Worm (Caenorhabditis elegans) whole organism, late embryonic: ENCODE results near the gene K01D12.5.

ENCODE experiments used
- C08G9.2 ChIP-seq: sonication (generic microtip); optimal IDR thresholded peaks from 2 replicates; lab custom pipeline; 2016; ENCODE audit warnings: mild to moderate bottlenecking, missing genetic modification characterization, moderate library complexity, missing compliant biosample characterization
- F13H6.1 ChIP-seq: sonication (generic microtip); optimal IDR thresholded peaks from 2 replicates; lab custom pipeline; 2016; ENCODE audit warnings: missing genetic modification characterization, missing compliant biosample characterization
- K02D7.2 ChIP-seq: sonication (generic microtip); optimal IDR thresholded peaks from 2 replicates; lab custom pipeline; 2017; ENCODE audit warnings: mild to moderate bottlenecking, missing genetic modification characterization, missing compliant biosample characterization
- K09A11.1 ChIP-seq: sonication (generic microtip); optimal IDR thresholded peaks from 2 replicates; lab custom pipeline; 2017; ENCODE audit warnings: antibody characterized with exemption, mild to moderate bottlenecking, missing genetic modification characterization, missing compliant biosample characterization; ENCODE audit not compliant: insufficient read depth
- Y22D7AL.16 ChIP-seq: sonication (generic microtip); optimal IDR thresholded peaks from 2 replicates; lab custom pipeline; 2016; ENCODE audit warnings: missing genetic modification characterization, missing compliant biosample characterization
- ahr-1 ChIP-seq: sonication (generic microtip); optimal IDR thresholded peaks from 2 replicates; lab custom pipeline; 2016; ENCODE audit warnings: missing genetic modification characterization, missing compliant biosample characterization
- ama-1 ChIP-seq: fragments of 150-350 bp; optimal IDR thresholded peaks from 2 replicates; lab custom pipeline; 2014
- ceh-14 ChIP-seq: sonication (generic microtip); optimal IDR thresholded peaks from 2 replicates; lab custom pipeline; 2016; ENCODE audit warnings: missing genotype, missing genetic modification characterization, missing compliant biosample characterization
- ceh-48 ChIP-seq: sonication (generic microtip); optimal IDR thresholded peaks from 2 replicates; lab custom pipeline; 2016; ENCODE audit warnings: missing genetic modification characterization, inconsistent platforms, missing compliant biosample characterization
- ceh-6 ChIP-seq: fragments of 200-800 bp; sonication (Bioruptor generic); optimal IDR thresholded peaks from 2 replicates; lab custom pipeline; 2018; ENCODE audit warnings: mild to moderate bottlenecking, missing genetic modification characterization, missing compliant biosample characterization
- che-1 ChIP-seq: sonication (generic microtip); optimal IDR thresholded peaks from 2 replicates; lab custom pipeline; 2016; ENCODE audit warnings: mild to moderate bottlenecking, missing genetic modification characterization, missing compliant biosample characterization
- dmd-4 ChIP-seq: sonication (generic microtip); optimal IDR thresholded peaks from 2 replicates; lab custom pipeline; 2016; ENCODE audit warnings: borderline replicate concordance, missing genetic modification characterization, missing compliant biosample characterization
- ets-4 ChIP-seq: sonication (generic microtip); optimal IDR thresholded peaks from 2 replicates; lab custom pipeline; 2016; ENCODE audit warnings: missing genetic modification characterization, missing compliant biosample characterization
- eyg-1 ChIP-seq: sonication (generic microtip); optimal IDR thresholded peaks from 2 replicates; lab custom pipeline; 2016; ENCODE audit warnings: missing genotype, missing genetic modification characterization, missing compliant biosample characterization
- fkh-10 ChIP-seq: fragments of 150-350 bp; optimal IDR thresholded peaks from 2 replicates; lab custom pipeline; 2014; ENCODE audit warnings: missing biosample characterization, missing genetic modification reagents, missing genetic modification characterization
- fkh-6 ChIP-seq: sonication (generic microtip); optimal IDR thresholded peaks from 2 replicates; lab custom pipeline; 2016; ENCODE audit warnings: missing genetic modification characterization, missing compliant biosample characterization
- gmeb-2 ChIP-seq: sonication (generic microtip); optimal IDR thresholded peaks from 2 replicates; lab custom pipeline; 2016; ENCODE audit warnings: missing genetic modification characterization, inconsistent platforms, missing compliant biosample characterization
- hlh-13 ChIP-seq: fragments of 200-800 bp; sonication (Bioruptor generic); optimal IDR thresholded peaks from 2 replicates; lab custom pipeline; 2018; ENCODE audit warnings: mild to moderate bottlenecking, missing genetic modification characterization, missing compliant biosample characterization
- hlh-15 ChIP-seq: sonication (generic microtip); optimal IDR thresholded peaks from 2 replicates; lab custom pipeline; 2016; ENCODE audit warnings: missing genetic modification characterization, missing compliant biosample characterization
- hlh-6 ChIP-seq: sonication (generic microtip); optimal IDR thresholded peaks from 2 replicates; lab custom pipeline; 2016; ENCODE audit warnings: missing genotype, missing genetic modification characterization, missing compliant biosample characterization
- madf-2 ChIP-seq: sonication (generic microtip); optimal IDR thresholded peaks from 2 replicates; lab custom pipeline; 2017; ENCODE audit warnings: missing genetic modification characterization, missing compliant biosample characterization
- mec-3 ChIP-seq: sonication (generic microtip); optimal IDR thresholded peaks from 2 replicates; lab custom pipeline; 2016; ENCODE audit warnings: borderline replicate concordance, missing genetic modification characterization, missing compliant biosample characterization
- nfya-1 ChIP-seq: sonication (generic microtip); optimal IDR thresholded peaks from 2 replicates; lab custom pipeline; 2017; ENCODE audit warnings: missing genetic modification characterization, mild to moderate bottlenecking, missing compliant biosample characterization, antibody characterized with exemption, moderate library complexity
- nhr-11 ChIP-seq: fragments of 150-350 bp; optimal IDR thresholded peaks from 2 replicates; lab custom pipeline; 2014; ENCODE audit warnings: missing biosample characterization, missing genetic modification characterization
- nhr-232 ChIP-seq: sonication (generic microtip); optimal IDR thresholded peaks from 2 replicates; lab custom pipeline; 2016; ENCODE audit warnings: missing genetic modification characterization, missing compliant biosample characterization
- pag-3 ChIP-seq: sonication (generic microtip); optimal IDR thresholded peaks from 2 replicates; lab custom pipeline; 2016; ENCODE audit warnings: missing compliant biosample characterization, missing genetic modification characterization, borderline replicate concordance
- pat-9 ChIP-seq: fragments of 200-800 bp; sonication (Bioruptor generic); optimal IDR thresholded peaks from 2 replicates; lab custom pipeline; 2018; ENCODE audit warnings: mild to moderate bottlenecking, missing genetic modification characterization, moderate library complexity, missing compliant biosample characterization
- pax-1 ChIP-seq: fragments of 150-350 bp; optimal IDR thresholded peaks from 2 replicates; lab custom pipeline; 2014; ENCODE audit warnings: missing biosample characterization, missing genetic modification characterization
- pha-2 ChIP-seq: sonication (generic microtip); optimal IDR thresholded peaks from 2 replicates; lab custom pipeline; 2017; ENCODE audit warnings: mild to moderate bottlenecking, missing genetic modification characterization, missing compliant biosample characterization
- pha-4 ChIP-seq: fragments of 150-350 bp; optimal IDR thresholded peaks from 2 replicates; lab custom pipeline; 2018; ENCODE audit warnings: missing biosample characterization, missing genetic modification reagents, missing genetic modification characterization
- pqm-1 ChIP-seq: sonication (generic microtip); optimal IDR thresholded peaks from 2 replicates; lab custom pipeline; 2016; ENCODE audit warnings: missing genetic modification characterization, missing compliant biosample characterization
- pros-1 ChIP-seq: fragments of 150-350 bp; optimal IDR thresholded peaks from 2 replicates; lab custom pipeline; 2014; ENCODE audit warnings: missing biosample characterization, missing genetic modification reagents, missing genetic modification characterization
- ref-2 ChIP-seq: sonication (generic microtip); optimal IDR thresholded peaks from 2 replicates; lab custom pipeline; 2016; ENCODE audit warnings: missing genetic modification characterization, missing compliant biosample characterization
- rnt-1 ChIP-seq: sonication (generic microtip); optimal IDR thresholded peaks from 2 replicates; lab custom pipeline; 2016; ENCODE audit warnings: missing genetic modification characterization, missing compliant biosample characterization
- sdc-2 ChIP-seq: sonication (generic microtip); optimal IDR thresholded peaks from 2 replicates; lab custom pipeline; 2016; ENCODE audit warnings: missing genotype, missing genetic modification characterization, missing compliant biosample characterization
- sox-2 ChIP-seq: fragments of 200-800 bp; sonication (Bioruptor generic); IDR thresholded peaks from 2 replicates; pipeline ENCODE4 v1.3.6; 2022; ENCODE audit warnings: missing genetic modification reagents, missing genetic modification characterization, missing compliant biosample characterization
- tbx-2 ChIP-seq: sonication (generic microtip); optimal IDR thresholded peaks from 2 replicates; lab custom pipeline; 2016; ENCODE audit warnings: missing genetic modification characterization, missing compliant biosample characterization
- ttx-3 ChIP-seq: sonication (generic microtip); optimal IDR thresholded peaks from 2 replicates; lab custom pipeline; 2016; ENCODE audit warnings: missing genetic modification reagents, missing genetic modification characterization, missing compliant biosample characterization
- unc-3 ChIP-seq, 2 experiments: fragments of 200-800 bp in 1 of 2; sonication (Bioruptor generic) in 1 of 2; sonication (generic microtip) in 1 of 2; conservative IDR thresholded peaks in 1 of 2; optimal IDR thresholded peaks in 1 of 2; 2 replicates each; pipeline versions ENCODE4 v1.3.6 to Lab custom; 2016 to 2022; ENCODE audit warnings: missing compliant biosample characterization in 2 of 2, missing genetic modification characterization in 2 of 2, missing genetic modification reagents in 1 of 2
- unc-42 ChIP-seq: sonication (generic microtip); optimal IDR thresholded peaks from 2 replicates; lab custom pipeline; 2016; ENCODE audit warnings: missing genotype, missing genetic modification characterization, missing compliant biosample characterization
- unc-55 ChIP-seq: sonication (generic microtip); optimal IDR thresholded peaks from 2 replicates; lab custom pipeline; 2017; ENCODE audit warnings: missing biosample characterization, missing genetic modification reagents, missing genetic modification characterization
- unc-86 ChIP-seq: sonication (generic microtip); optimal IDR thresholded peaks from 2 replicates; lab custom pipeline; 2016; ENCODE audit warnings: missing genetic modification characterization, missing compliant biosample characterization
- ztf-16 ChIP-seq: sonication (generic microtip); optimal IDR thresholded peaks from 2 replicates; lab custom pipeline; 2017; ENCODE audit warnings: missing genetic modification characterization, missing compliant biosample characterization

Gene K01D12.5

DNA sequence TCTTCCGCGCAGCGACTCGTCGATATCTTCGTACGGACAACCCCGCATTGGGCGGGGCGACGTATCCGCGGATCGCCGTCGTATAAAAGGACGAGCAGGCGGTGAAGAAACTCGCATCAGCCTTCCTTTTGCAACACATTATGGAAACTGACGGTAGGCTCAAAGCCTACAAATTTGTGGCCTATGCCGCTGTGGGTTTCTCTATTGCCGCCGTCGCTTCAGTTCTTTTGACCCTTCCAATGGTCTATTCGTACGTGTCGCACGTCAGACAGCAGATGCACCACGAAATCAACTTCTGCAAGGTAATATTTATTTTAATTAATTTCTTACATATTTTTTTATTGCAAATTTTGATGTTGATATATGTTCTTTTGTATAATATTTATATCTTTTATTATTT lies 44.8 kb upstream of the K01D12.5 start:
- TF ChIP-seq F13H6.1 (tag; lab: Kevin White, UChicago) = no peak
- TF ChIP-seq pax-1 = no peak
- TF ChIP-seq ama-1 = peak; percentile 79
- peak; percentile 8 for TF ChIP-seq pha-2

DNA sequence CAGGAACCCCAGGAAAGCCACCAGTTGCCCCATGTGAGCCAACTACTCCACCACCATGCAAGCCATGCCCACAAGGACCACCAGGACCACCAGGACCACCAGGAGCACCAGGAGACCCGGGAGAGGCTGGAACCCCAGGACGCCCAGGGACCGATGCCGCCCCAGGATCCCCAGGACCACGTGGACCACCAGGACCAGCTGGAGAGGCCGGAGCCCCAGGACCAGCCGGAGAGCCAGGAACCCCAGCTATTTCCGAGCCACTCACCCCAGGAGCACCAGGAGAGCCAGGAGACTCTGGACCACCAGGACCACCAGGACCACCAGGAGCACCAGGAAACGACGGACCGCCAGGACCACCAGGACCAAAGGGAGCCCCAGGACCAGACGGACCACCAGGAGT lies 44.1 kb upstream of the K01D12.5 start:
- TF ChIP-seq unc-55 = no peak
- no peak for TF ChIP-seq ceh-14 (tag; lab: Kevin White, UChicago)
- TF ChIP-seq dmd-4 = peak; percentile 7
- TF ChIP-seq fkh-6 (tag; lab: Kevin White, UChicago) = peak; percentile 11
- no peak for TF ChIP-seq ztf-16 (tag; lab: Kevin White, UChicago)
- peak; percentile 53 for TF ChIP-seq hlh-6
- peak; percentile 18 for TF ChIP-seq sdc-2 (tag; lab: Kevin White, UChicago)
- no peak for TF ChIP-seq pqm-1
- TF ChIP-seq hlh-15 (tag; lab: Kevin White, UChicago) = no peak

DNA sequence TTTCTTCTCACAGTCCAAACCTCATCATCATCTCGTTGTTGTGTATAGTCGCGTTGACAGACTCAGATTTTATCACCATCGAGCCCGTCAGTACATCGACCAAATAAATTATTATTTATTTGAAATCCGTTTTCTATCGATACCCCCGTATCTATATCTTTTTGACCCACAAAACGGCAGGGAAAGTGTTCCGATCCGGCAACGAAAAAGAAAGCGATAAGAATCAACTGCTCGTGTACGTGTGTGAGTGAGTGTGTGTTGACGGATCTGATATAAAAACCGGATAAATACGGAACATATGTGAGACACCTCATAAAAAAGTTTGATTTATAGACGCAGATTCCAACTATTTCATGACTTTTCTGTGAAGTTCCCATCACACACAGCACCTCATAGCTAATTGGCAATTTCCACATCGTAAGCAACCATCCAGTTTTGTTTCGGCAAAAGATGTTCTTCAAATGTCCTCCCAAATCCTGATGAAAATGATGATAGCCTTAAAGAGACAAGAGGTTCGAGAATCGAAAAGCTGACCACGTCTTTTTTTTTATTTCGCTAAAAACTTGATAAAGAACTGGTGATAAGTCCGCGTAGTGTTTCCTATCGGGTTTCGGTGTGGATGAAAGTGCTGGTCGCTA lies 43.3 kb upstream of the K01D12.5 start:
- TF ChIP-seq rnt-1 (peak; percentile 20), ama-1 (peak; percentile 91), K09A11.1 (tag; lab: Kevin White, UChicago) (no peak), unc-55 (no peak), madf-2 (tag; lab: Kevin White, UChicago) (no peak), fkh-6 (tag; lab: Kevin White, UChicago) (no peak), che-1 (tag; lab: Kevin White, UChicago) (no peak), nfya-1 (tag; lab: Kevin White, UChicago) (no peak), sdc-2 (tag; lab: Kevin White, UChicago) (no peak), eyg-1 (tag; lab: Kevin White, UChicago) (no peak), gmeb-2 (tag; lab: Kevin White, UChicago) (no peak), pha-2 (no peak)

DNA sequence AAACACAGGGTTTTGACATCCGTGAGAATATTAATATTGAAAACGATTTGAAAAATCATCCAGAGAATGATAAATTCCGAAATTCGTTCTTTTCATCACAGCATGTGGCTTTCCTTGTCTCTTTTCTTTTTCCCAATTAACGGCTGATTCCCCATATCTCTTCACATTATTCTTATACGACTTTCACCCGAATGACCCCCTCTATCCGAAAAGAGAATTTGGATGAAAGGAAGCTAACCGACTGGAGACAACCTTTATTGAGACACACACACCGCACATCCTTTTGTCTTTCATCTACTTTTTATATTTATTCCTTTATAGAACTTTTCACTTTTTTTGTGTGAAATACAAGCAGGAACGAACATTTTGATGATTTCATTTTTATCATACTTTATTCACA lies 40.0 kb upstream of the K01D12.5 start:
- TF ChIP-seq F13H6.1 (tag; lab: Kevin White, UChicago) (no peak), ref-2 (no peak), pqm-1 (no peak), K02D7.2 (no peak), ttx-3 (tag; lab: Kevin White, UChicago) (no peak), ets-4 (tag; lab: Kevin White, UChicago) (no peak), hlh-13 (no peak), fkh-10 (GFP tag; lab: Kevin White, UChicago) (no peak), ama-1 (no peak), hlh-15 (tag; lab: Kevin White, UChicago) (no peak), pha-2 (no peak), unc-42 (no peak), nhr-232 (tag; lab: Kevin White, UChicago) (no peak), K09A11.1 (tag; lab: Kevin White, UChicago) (no peak), ceh-6 (GFP tag; lab: Kevin White, UChicago) (no peak), pag-3 (tag; lab: Kevin White, UChicago) (no peak), ceh-48 (no peak), pha-4 (tag; lab: Kevin White, UChicago) (no peak), nhr-11 (no peak)
- TF ChIP-seq, all 69 proteins: peak for 0

DNA sequence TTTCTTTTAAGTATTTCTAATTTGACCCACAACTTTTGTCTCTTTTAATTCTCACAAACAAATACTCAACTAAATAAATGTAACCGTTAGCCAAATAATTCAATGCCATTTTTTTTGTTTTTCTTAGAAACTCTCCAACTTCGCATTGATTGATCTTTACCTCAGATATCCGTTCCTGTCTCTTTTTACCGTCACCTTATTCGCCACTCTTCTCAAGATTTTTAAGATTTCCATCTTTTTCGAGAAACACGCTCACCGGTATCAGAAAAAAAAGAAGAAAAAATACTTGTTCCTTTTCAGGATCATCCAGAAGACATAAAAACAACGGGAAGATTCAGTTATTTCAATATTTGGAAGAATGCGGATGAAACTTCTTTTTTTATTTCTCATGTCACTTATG lies 39.3 kb upstream of the K01D12.5 start, which contains the start of gene F23H12.5:
Gene F23H12.5, plus strand, starts transcription at position 301 of the 400 bp plus-strand sequence.
- TF ChIP-seq ama-1 = no peak
- no peak for TF ChIP-seq ceh-14 (tag; lab: Kevin White, UChicago)
- TF ChIP-seq unc-86 (tag; lab: Kevin White, UChicago) = no peak
- TF ChIP-seq tbx-2 (tag; lab: Kevin White, UChicago) = no peak
- TF ChIP-seq pros-1 = no peak
- TF ChIP-seq pat-9 = no peak
- TF ChIP-seq Y22D7AL.16 = no peak
- no peak for TF ChIP-seq nhr-232 (tag; lab: Kevin White, UChicago)
- no peak for TF ChIP-seq hlh-6
- no peak for TF ChIP-seq C08G9.2 (tag; lab: Kevin White, UChicago)
- no peak for TF ChIP-seq fkh-10 (GFP tag; lab: Kevin White, UChicago)
- TF ChIP-seq hlh-13 = no peak
- TF ChIP-seq che-1 (tag; lab: Kevin White, UChicago) = no peak
- no peak for TF ChIP-seq sdc-2 (tag; lab: Kevin White, UChicago)
- TF ChIP-seq sox-2 (GFP tag; lab: Robert Waterston, UW) = no peak
- no peak for TF ChIP-seq mec-3
- no peak for TF ChIP-seq unc-3 (GFP tag; conservative IDR thresholded peaks at IDR 0.05; lab: Robert Waterston, UW)
- no peak for TF ChIP-seq unc-3 (tag; optimal IDR thresholded peaks at IDR 0.05; lab: Kevin White, UChicago)
- TF ChIP-seq unc-55 = no peak
- no peak for TF ChIP-seq rnt-1
- TF ChIP-seq ahr-1 (tag; lab: Kevin White, UChicago) = no peak
